Worm (Caenorhabditis elegans) whole organism, L3 larva: ENCODE measurements around the gene F14F9.5.

ENCODE experiments used
- R02D3.7 ChIP-seq: fragments of 150-350 bp; optimal IDR thresholded peaks from 2 replicates; lab custom pipeline; 2014; ENCODE audit warnings: missing biosample characterization, missing genetic modification characterization
- daf-12 ChIP-seq: fragments of 150-350 bp; optimal IDR thresholded peaks from 2 replicates; lab custom pipeline; 2014; ENCODE audit warnings: missing biosample characterization, missing genetic modification reagents, missing genetic modification characterization
- elt-2 ChIP-seq: sonication (generic microtip); optimal IDR thresholded peaks from 2 replicates; lab custom pipeline; 2016; ENCODE audit warnings: missing genetic modification reagents, mild to moderate bottlenecking, missing genetic modification characterization, missing compliant biosample characterization
- mdl-1 ChIP-seq: fragments of 150-350 bp; optimal IDR thresholded peaks from 2 replicates; lab custom pipeline; 2014; ENCODE audit warnings: missing biosample characterization, missing genetic modification characterization
- mml-1 ChIP-seq: fragments of 150-350 bp; sonication (generic microtip); optimal IDR thresholded peaks from 3 replicates; lab custom pipeline; 2014; ENCODE audit warnings: missing biosample characterization, missing genetic modification characterization
- nhr-11 ChIP-seq: fragments of 150-350 bp; optimal IDR thresholded peaks from 2 replicates; lab custom pipeline; 2014; ENCODE audit warnings: missing biosample characterization, missing genetic modification characterization
- pqm-1 ChIP-seq: fragments of 150-350 bp; optimal IDR thresholded peaks from 2 replicates; lab custom pipeline; 2017; ENCODE audit warnings: missing biosample characterization, missing genetic modification characterization, inconsistent platforms
- snpc-4 ChIP-seq: fragments of 150-350 bp; optimal IDR thresholded peaks from 2 replicates; lab custom pipeline; 2014; ENCODE audit warnings: missing biosample characterization, missing genetic modification characterization

F14F9.5 gene

ce11 chrV:5172833-5173232 is 45.9 kb downstream of the F14F9.5 start, which contains the start of gene srt-65:
Gene srt-65 (minus strand): TSS chrV:5172933.
- no peak for TF ChIP-seq nhr-11 (tag; lab: Kevin White, UChicago)

- no peak for TF ChIP-seq R02D3.7
- no peak for TF ChIP-seq daf-12 (tag; lab: Kevin White, UChicago)
- TF ChIP-seq mml-1 (tag; lab: Kevin White, UChicago) = no peak
- no peak for TF ChIP-seq snpc-4 (tag; lab: Kevin White, UChicago)
- TF ChIP-seq pqm-1 (tag; lab: Kevin White, UChicago) = peak; percentile 17
Observed at ce11 chrV:5177209-5177608, 50.3 kb downstream of the F14F9.5 start, which contains the start of gene ugt-51. Gene ugt-51 (minus strand): TSS chrV:5177309.

- no peak for TF ChIP-seq mdl-1 (tag; lab: Kevin White, UChicago)
- TF ChIP-seq pqm-1 (tag; lab: Kevin White, UChicago) = peak; percentile 42
- TF ChIP-seq elt-2 (tag; lab: Kevin White, UChicago) = peak; percentile 47
Observed at ce11 chrV:5178051-5178450, 51.2 kb downstream of the F14F9.5 start.
